Fruit fly (Drosophila melanogaster): Measurements from ENCODE around the gene CG5895.

CG5895 gene

dm6 chr3L:15999358-16000005, 35.8 kb upstream of the CG5895 start (continued):
- peak; percentile 61 for TF ChIP-seq CG10209 (GFP tag; optimal IDR thresholded peaks at IDR 0.05)
- TF ChIP-seq CG6813 (GFP tag; optimal IDR thresholded peaks at IDR 0.05) = no peak
- peak; percentile 23; the same call in 1 of the 3 replicates for TF ChIP-seq B-H1 (GFP tag; IDR thresholded peaks at IDR 0.05)
- TF ChIP-seq CG9609 (GFP tag; optimal IDR thresholded peaks at IDR 0.05) = no peak
- no peak for TF ChIP-seq Dad (GFP tag; optimal IDR thresholded peaks at IDR 0.05)
- TF ChIP-seq CG3995 (GFP tag; optimal IDR thresholded peaks at IDR 0.05) = no peak
- no peak for TF ChIP-seq luna (GFP tag; optimal IDR thresholded peaks at IDR 0.05)
- TF ChIP-seq mirr (GFP tag; optimal IDR thresholded peaks at IDR 0.05) = peak; percentile 48
- TF ChIP-seq gt (GFP tag; IDR thresholded peaks at IDR 0.05) = no peak
- peak in 1 of 2 experiments; percentile 52 for TF ChIP-seq dpn (GFP tag; optimal IDR thresholded peaks at IDR 0.05)
- no peak for TF ChIP-seq CG1832 (GFP tag; optimal IDR thresholded peaks at IDR 0.05)
- TF ChIP-seq Dek (tag; optimal IDR thresholded peaks at IDR 0.05) = peak; percentile 23
- no peak for TF ChIP-seq CG15073 (GFP tag; optimal IDR thresholded peaks at IDR 0.05)
- peak; percentile 40 for TF ChIP-seq CG18262 (tag; optimal IDR thresholded peaks at IDR 0.05)
- TF ChIP-seq BEAF-32 (GFP tag; optimal IDR thresholded peaks at IDR 0.05) = no peak
- no peak; the same call in 1 of the 2 replicates for TF ChIP-seq MBD-R2 (GFP tag; IDR thresholded peaks at IDR 0.05)
- no peak for TF ChIP-seq CG17802 (tag; optimal IDR thresholded peaks at IDR 0.05)
- peak; percentile 58 for TF ChIP-seq ftz-f1 (GFP tag; optimal IDR thresholded peaks at IDR 0.05)
- no peak for TF ChIP-seq CG6791 (GFP tag; IDR thresholded peaks at IDR 0.05; ENCODE audit: partially characterized antibody)
- peak; percentile 39 for TF ChIP-seq Sox102F (GFP tag; optimal IDR thresholded peaks at IDR 0.05)
- TF ChIP-seq CG2678 (tag; optimal IDR thresholded peaks at IDR 0.05) = peak; percentile 65
- no peak for TF ChIP-seq stc (GFP tag; IDR thresholded peaks at IDR 0.05)
- TF ChIP-seq slou (GFP tag; optimal IDR thresholded peaks at IDR 0.05) = no peak
- TF ChIP-seq Nf-YB (GFP tag; optimal IDR thresholded peaks at IDR 0.05) = no peak
- TF ChIP-seq CG16863 (GFP tag; optimal IDR thresholded peaks at IDR 0.05) = no peak
- TF ChIP-seq E2f2 (GFP tag; IDR thresholded peaks at IDR 0.05) = peak; percentile 43
- no peak for TF ChIP-seq bowl (GFP tag; IDR thresholded peaks at IDR 0.05)
- no peak for TF ChIP-seq HLH4C (GFP tag; IDR thresholded peaks at IDR 0.05; ENCODE audit: partially characterized antibody)
- TF ChIP-seq CG7372 (GFP tag; IDR thresholded peaks at IDR 0.05) = no peak
- TF ChIP-seq CG5245 (GFP tag; optimal IDR thresholded peaks at IDR 0.05) = no peak
- TF ChIP-seq CG9215 (GFP tag; IDR thresholded peaks at IDR 0.05) = no peak
- TF ChIP-seq Ets97D (GFP tag; optimal IDR thresholded peaks at IDR 0.05) = no peak
- TF ChIP-seq CG16815 (GFP tag; optimal IDR thresholded peaks at IDR 0.05) = no peak
- no peak for TF ChIP-seq disco-r (GFP tag; optimal IDR thresholded peaks at IDR 0.05)
- TF ChIP-seq CG14050 (GFP tag; IDR thresholded peaks at IDR 0.05) = no peak
- peak; percentile 12 for TF ChIP-seq Hr3 (GFP tag; optimal IDR thresholded peaks at IDR 0.05)
- TF ChIP-seq lbe (GFP tag; optimal IDR thresholded peaks at IDR 0.05) = no peak
- TF ChIP-seq ac (GFP tag; optimal IDR thresholded peaks at IDR 0.05) = no peak
- peak; percentile 49 for TF ChIP-seq CG9817 (tag; optimal IDR thresholded peaks at IDR 0.05)
- TF ChIP-seq CG7556 (GFP tag; optimal IDR thresholded peaks at IDR 0.05) = peak; percentile 63
- TF ChIP-seq Scr (GFP tag; IDR thresholded peaks at IDR 0.05; ENCODE audit: partially characterized antibody) = no peak
- peak; percentile 55 for TF ChIP-seq E2f1 (GFP tag; IDR thresholded peaks at IDR 0.05)
- TF ChIP-seq CG17186 (GFP tag; optimal IDR thresholded peaks at IDR 0.05) = no peak
- 0 out of 3 replicates have a peak, but pooled peaks have one; percentile 24 for TF ChIP-seq CG2199 (GFP tag; IDR thresholded peaks at IDR 0.05)
- TF ChIP-seq CG13775 (GFP tag; optimal IDR thresholded peaks at IDR 0.05) = peak; percentile 9
- peak; percentile 61; the same call in 2 of the 3 replicates for TF ChIP-seq row (GFP tag; IDR thresholded peaks at IDR 0.05)
- TF ChIP-seq Opbp (GFP tag; IDR thresholded peaks at IDR 0.05; ENCODE audit: partially characterized antibody) = no peak
- peak; percentile 30 for TF ChIP-seq dmrt11E (tag; optimal IDR thresholded peaks at IDR 0.05)
- no peak for TF ChIP-seq da (GFP tag; optimal IDR thresholded peaks at IDR 0.05)
- TF ChIP-seq pfk (GFP tag; optimal IDR thresholded peaks at IDR 0.05) = peak; percentile 35
